Fruit fly (Drosophila melanogaster): ENCODE data around the gene CG4789.

CG4789 gene

dm6 chrX:16811213-16811749 is 10.6 kb downstream of the CG4789 start, which contains the start of gene CG4829 (continued):
- peak; percentile 74 for TF ChIP-seq schlank (tag; optimal IDR thresholded peaks at IDR 0.05)
- peak; percentile 91 for TF ChIP-seq NfI (GFP tag; optimal IDR thresholded peaks at IDR 0.05)
- peak; percentile 92 for TF ChIP-seq CG8924 (tag; optimal IDR thresholded peaks at IDR 0.05)
- peak; percentile 40 for TF ChIP-seq Adf1 (GFP tag; IDR thresholded peaks at IDR 0.05)
- TF ChIP-seq Atf-2 (GFP tag; optimal IDR thresholded peaks at IDR 0.05), result peak; percentile 77
- TF ChIP-seq Opbp (GFP tag; IDR thresholded peaks at IDR 0.05; ENCODE audit: partially characterized antibody), result no peak
- peak; percentile 82 for TF ChIP-seq ems (GFP tag; optimal IDR thresholded peaks at IDR 0.05)
- TF ChIP-seq Lhr (GFP tag; optimal IDR thresholded peaks at IDR 0.05), result peak; percentile 44
- peak; percentile 31 for TF ChIP-seq CG2202 (tag; optimal IDR thresholded peaks at IDR 0.05)
- TF ChIP-seq Doc3 (GFP tag; IDR thresholded peaks at IDR 0.05; ENCODE audit: partially characterized antibody), result no peak
- no peak for TF ChIP-seq lbe (GFP tag; optimal IDR thresholded peaks at IDR 0.05)
- TF ChIP-seq grn (GFP tag; optimal IDR thresholded peaks at IDR 0.05), result no peak
- TF ChIP-seq Ets97D (GFP tag; optimal IDR thresholded peaks at IDR 0.05), result peak; percentile 61
- TF ChIP-seq en (GFP tag; optimal IDR thresholded peaks at IDR 0.05), result peak; percentile 80
- TF ChIP-seq Atf3 (GFP tag; optimal IDR thresholded peaks at IDR 0.05), result peak; percentile 80
- no peak for TF ChIP-seq HLHmδ (GFP tag; optimal IDR thresholded peaks at IDR 0.05)
- peak; percentile 69 for TF ChIP-seq cato (GFP tag; optimal IDR thresholded peaks at IDR 0.05; ENCODE audit: borderline replicate concordance)
- peak; percentile 69 for TF ChIP-seq CG11398 (GFP tag; optimal IDR thresholded peaks at IDR 0.05)
- peak; percentile 89 for TF ChIP-seq sob (GFP tag; IDR thresholded peaks at IDR 0.05)
- TF ChIP-seq CG6254 (GFP tag; optimal IDR thresholded peaks at IDR 0.05), result peak; percentile 80
- TF ChIP-seq CG6689 (GFP tag; IDR thresholded peaks at IDR 0.05), result peak; percentile 87
- TF ChIP-seq CG9215 (GFP tag; IDR thresholded peaks at IDR 0.05), result peak; percentile 77
- no peak for TF ChIP-seq ftz-f1 (GFP tag; optimal IDR thresholded peaks at IDR 0.05)
- peak; percentile 66 for TF ChIP-seq Spps (tag; optimal IDR thresholded peaks at IDR 0.05)
- TF ChIP-seq CG34376 (GFP tag; optimal IDR thresholded peaks at IDR 0.05), result peak; percentile 58
- peak; percentile 85 for TF ChIP-seq H15 (GFP tag; IDR thresholded peaks at IDR 0.05)
- TF ChIP-seq sd (tag; optimal IDR thresholded peaks at IDR 0.05), result peak; percentile 66
- peak; percentile 50 for TF ChIP-seq CG4360 (GFP tag; IDR thresholded peaks at IDR 0.05)
- peak; percentile 61; the same call in 1 of the 3 replicates for TF ChIP-seq CG11093 (GFP tag; IDR thresholded peaks at IDR 0.05)
- peak; percentile 85 for TF ChIP-seq CG14050 (GFP tag; IDR thresholded peaks at IDR 0.05)
- peak; percentile 79 for TF ChIP-seq klu (GFP tag; IDR thresholded peaks at IDR 0.05)
- TF ChIP-seq onecut (GFP tag; IDR thresholded peaks at IDR 0.05), result peak; percentile 83
- TF ChIP-seq CG17612 (GFP tag; IDR thresholded peaks at IDR 0.05), result peak; percentile 72; the same call in 1 of the 2 replicates
- peak; percentile 48; the same call in 1 of the 2 replicates for TF ChIP-seq dimm (GFP tag; IDR thresholded peaks at IDR 0.05)
- peak; percentile 77 for TF ChIP-seq CG15514 (GFP tag; optimal IDR thresholded peaks at IDR 0.05)

- TF ChIP-seq CG12659 (GFP tag; optimal IDR thresholded peaks at IDR 0.05), result peak; percentile 24
- peak; percentile 3 for TF ChIP-seq Asciz (GFP tag; optimal IDR thresholded peaks at IDR 0.05)
- TF ChIP-seq CG13296 (GFP tag; optimal IDR thresholded peaks at IDR 0.05), result peak; percentile 7
- TF ChIP-seq sisA (GFP tag; IDR thresholded peaks at IDR 0.05), result no peak
- peak; percentile 43 for TF ChIP-seq CG17359 (tag; optimal IDR thresholded peaks at IDR 0.05)
- TF ChIP-seq CG12104 (GFP tag; optimal IDR thresholded peaks at IDR 0.05), result no peak
- TF ChIP-seq MTF-1 (GFP tag; optimal IDR thresholded peaks at IDR 0.05; ENCODE audit: borderline replicate concordance), result no peak
- TF ChIP-seq CG12155 (GFP tag; optimal IDR thresholded peaks at IDR 0.05), result no peak
- no peak for TF ChIP-seq CG2875 (GFP tag; optimal IDR thresholded peaks at IDR 0.05)
- TF ChIP-seq CG14441 (GFP tag; IDR thresholded peaks at IDR 0.05), result no peak
- peak; percentile 24; the same call in 1 of the 2 replicates for TF ChIP-seq H2.0 (GFP tag; IDR thresholded peaks at IDR 0.05)
- peak; percentile 55 for TF ChIP-seq dmrt99B (tag; optimal IDR thresholded peaks at IDR 0.05)
- no peak for TF ChIP-seq CG14860 (GFP tag; IDR thresholded peaks at IDR 0.05; ENCODE audit: partially characterized antibody)
- TF ChIP-seq CG4424 (GFP tag; optimal IDR thresholded peaks at IDR 0.05), result peak; percentile 4
- no peak for TF ChIP-seq gfzf (GFP tag; optimal IDR thresholded peaks at IDR 0.05)
- TF ChIP-seq Dfd (GFP tag; optimal IDR thresholded peaks at IDR 0.05), result no peak
- peak; percentile 59 for TF ChIP-seq gem (tag; optimal IDR thresholded peaks at IDR 0.05)
These were observed 12.5 kb downstream of the CG4789 start for dm6 chrX:16813226-16813625.

Data from whole organism, embryonic.